Worm (Caenorhabditis elegans) whole organism, L4/young adult: ENCODE measurements around the gene trpp-5.

Experiments
- W03F9.2 ChIP-seq: fragments of 150-350 bp; optimal IDR thresholded peaks from 2 replicates; lab custom pipeline; 2014; ENCODE audit warnings: missing biosample characterization, missing genetic modification characterization
- dao-5 ChIP-seq: sonication (generic microtip); optimal IDR thresholded peaks from 2 replicates; lab custom pipeline; 2016; ENCODE audit warnings: missing genotype, missing genetic modification characterization, moderate library complexity, missing compliant biosample characterization
- him-1 ChIP-seq: sonication (generic microtip); optimal IDR thresholded peaks from 2 replicates; lab custom pipeline; 2016; ENCODE audit warnings: missing genotype, missing genetic modification reagents, missing genetic modification characterization, missing compliant biosample characterization

Gene trpp-5

DNA sequence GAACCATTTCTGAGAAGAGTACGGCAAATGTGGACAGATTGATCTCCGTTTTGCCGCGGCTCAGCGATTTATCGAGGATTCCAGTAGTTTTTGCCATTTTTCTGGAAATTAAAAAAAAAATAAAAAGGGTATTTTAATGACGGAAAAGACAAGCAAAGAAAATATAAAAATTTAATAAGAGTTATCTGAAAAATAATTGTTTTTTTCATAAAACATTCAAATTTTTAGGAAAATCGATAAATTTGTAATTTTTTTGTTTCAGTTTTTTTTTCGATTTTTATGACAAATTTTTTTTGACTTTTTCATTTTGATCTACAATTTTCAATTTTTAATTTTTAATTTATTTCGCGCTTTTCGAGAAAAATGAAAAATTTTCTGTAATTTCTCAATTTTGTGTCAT lies at the start of gene trpp-5:
trpp-5 (minus strand) TSS at position 101 of the 400 bp plus-strand sequence.
- TF ChIP-seq him-1 (tag; lab: Kevin White, UChicago) (no peak), dao-5 (tag; lab: Kevin White, UChicago) (no peak), W03F9.2 (tag; lab: Kevin White, UChicago) (no peak)

ce11 chrII:12249042-12249441 lies 46.9 kb upstream of the trpp-5 start, which contains the start of gene tag-276:
Gene tag-276, minus strand, starts transcription at chrII:12249142.
- no peak for TF ChIP-seq dao-5 (tag; lab: Kevin White, UChicago)
- no peak for TF ChIP-seq him-1 (tag; lab: Kevin White, UChicago)
- no peak for TF ChIP-seq W03F9.2 (tag; lab: Kevin White, UChicago)

ce11 chrII:12242551-12242950 lies 40.4 kb upstream of the trpp-5 start, which contains the start of gene Y57A10A.24:
Gene Y57A10A.24, plus strand, starts transcription at chrII:12242946.
- no peak for TF ChIP-seq W03F9.2 (tag; lab: Kevin White, UChicago)
- TF ChIP-seq dao-5 (tag; lab: Kevin White, UChicago): no peak
- no peak for TF ChIP-seq him-1 (tag; lab: Kevin White, UChicago)

- TF ChIP-seq him-1 (tag; lab: Kevin White, UChicago) (no peak), W03F9.2 (tag; lab: Kevin White, UChicago) (no peak), dao-5 (tag; lab: Kevin White, UChicago) (no peak)
Observed at ce11 chrII:12241792-12242191, 39.6 kb upstream of the trpp-5 start.

- TF ChIP-seq him-1 (tag; lab: Kevin White, UChicago) (no peak), W03F9.2 (tag; lab: Kevin White, UChicago) (no peak), dao-5 (tag; lab: Kevin White, UChicago) (no peak)
Observed at ce11 chrII:12240088-12240487, 37.9 kb upstream of the trpp-5 start, which contains the start of gene txdc-12.1. Gene txdc-12.1, plus strand, starts transcription at chrII:12240388.

- no peak for TF ChIP-seq him-1 (tag; lab: Kevin White, UChicago)
- TF ChIP-seq dao-5 (tag; lab: Kevin White, UChicago): no peak
- TF ChIP-seq W03F9.2 (tag; lab: Kevin White, UChicago): no peak
Observed at ce11 chrII:12239449-12239848, 37.3 kb upstream of the trpp-5 start.

DNA sequence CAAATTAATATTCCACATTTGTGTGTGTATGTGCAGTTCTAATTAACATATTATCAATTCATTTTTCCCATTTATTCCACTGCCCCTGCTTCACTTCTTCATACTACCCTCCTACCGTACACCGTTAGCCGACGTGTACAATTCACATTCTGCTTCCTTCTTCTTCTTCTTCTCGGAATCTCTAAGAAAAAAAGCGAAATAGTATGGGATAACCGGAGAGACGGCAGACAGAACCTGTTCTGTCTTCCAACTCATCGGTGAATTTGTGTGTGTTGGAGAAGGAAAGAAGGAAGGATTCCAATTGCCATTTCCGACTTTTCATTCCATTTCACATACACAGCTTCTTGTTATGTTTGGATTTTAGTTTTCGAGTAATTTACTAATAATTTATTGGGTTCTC lies 35.4 kb upstream of the trpp-5 start:
- TF ChIP-seq W03F9.2 (tag; lab: Kevin White, UChicago): no peak
- TF ChIP-seq him-1 (tag; lab: Kevin White, UChicago): no peak
- no peak for TF ChIP-seq dao-5 (tag; lab: Kevin White, UChicago)

DNA sequence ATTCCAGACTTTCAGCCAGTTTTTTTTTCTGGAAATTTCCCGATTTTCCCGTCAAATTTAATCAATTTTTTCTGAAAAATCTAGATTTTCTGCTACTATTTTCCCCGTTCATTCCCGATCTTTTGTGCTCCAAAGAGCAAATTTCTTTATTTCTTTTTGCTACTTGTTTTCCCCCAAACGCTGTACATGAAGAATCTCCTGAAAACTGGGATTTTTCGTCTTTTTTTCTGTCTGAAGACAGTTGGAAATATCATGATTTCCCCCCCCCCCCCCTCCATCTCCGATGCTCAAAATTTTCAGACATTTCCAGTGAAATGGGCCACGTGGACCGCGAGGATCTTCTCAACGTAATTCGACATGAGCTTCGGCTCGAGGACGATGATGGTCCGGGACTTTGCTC lies 25.8 kb upstream of the trpp-5 start, which contains the start of gene sinh-1:
sinh-1 (plus strand) TSS at position 301 of the 400 bp plus-strand sequence.
- no peak for TF ChIP-seq W03F9.2 (tag; lab: Kevin White, UChicago)
- TF ChIP-seq dao-5 (tag; lab: Kevin White, UChicago): no peak
- TF ChIP-seq him-1 (tag; lab: Kevin White, UChicago): no peak

DNA sequence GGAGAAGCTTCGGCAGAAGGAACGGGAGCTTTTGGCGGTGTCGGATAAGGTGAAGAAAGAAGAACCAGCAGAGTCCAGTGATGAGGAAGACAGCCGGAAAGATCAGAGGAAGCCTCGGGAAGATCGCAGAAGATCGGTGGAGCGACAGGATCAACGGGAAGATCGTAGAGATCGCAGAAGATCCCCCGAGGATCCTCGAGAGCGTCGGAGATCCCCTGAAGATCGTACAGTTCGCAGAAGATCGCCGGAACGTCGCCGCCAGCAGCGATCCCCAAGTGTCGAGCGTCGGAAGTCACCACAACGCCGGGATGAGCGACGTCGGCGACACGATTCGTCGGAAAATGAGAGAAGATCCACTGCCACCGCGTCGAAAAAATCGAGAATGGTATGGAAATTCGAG lies 24.0 kb upstream of the trpp-5 start:
- TF ChIP-seq dao-5 (tag; lab: Kevin White, UChicago) (no peak), W03F9.2 (tag; lab: Kevin White, UChicago) (no peak), him-1 (tag; lab: Kevin White, UChicago) (no peak)

- TF ChIP-seq dao-5 (tag; lab: Kevin White, UChicago) (no peak), him-1 (tag; lab: Kevin White, UChicago) (no peak), W03F9.2 (tag; lab: Kevin White, UChicago) (no peak)
Observed at ce11 chrII:12224916-12225406, 22.8 kb upstream of the trpp-5 start, which contains the start of the genes pqn-87 and rsr-2. Gene pqn-87, minus strand, starts transcription at chrII:12225086. Gene rsr-2, plus strand, starts transcription at chrII:12225356.

ce11 chrII:12222524-12222923 lies 20.3 kb upstream of the trpp-5 start:
- TF ChIP-seq dao-5 (tag; lab: Kevin White, UChicago) (peak; percentile 31), W03F9.2 (tag; lab: Kevin White, UChicago) (peak; percentile 20), him-1 (tag; lab: Kevin White, UChicago) (peak; percentile 5)

ce11 chrII:12214562-12214961 lies 12.4 kb upstream of the trpp-5 start:
- TF ChIP-seq W03F9.2 (tag; lab: Kevin White, UChicago) (no peak), him-1 (tag; lab: Kevin White, UChicago) (no peak), dao-5 (tag; lab: Kevin White, UChicago) (no peak)

ce11 chrII:12211652-12212245 lies 9.6 kb upstream of the trpp-5 start:
- TF ChIP-seq him-1 (tag; lab: Kevin White, UChicago) (no peak), W03F9.2 (tag; lab: Kevin White, UChicago) (no peak), dao-5 (tag; lab: Kevin White, UChicago) (no peak)
